Worm (Caenorhabditis elegans) whole organism, young adult: ENCODE results near the gene srh-179.

Experiments used
- F55B11.4 ChIP-seq: sonication (generic microtip); optimal IDR thresholded peaks from 2 replicates; lab custom pipeline; 2016; ENCODE audit warnings: missing compliant biosample characterization, missing genetic modification characterization, borderline replicate concordance; ENCODE audit not compliant: insufficient read depth
- K12H6.12 ChIP-seq: fragments of 200-800 bp; sonication (Bioruptor generic); optimal IDR thresholded peaks from 2 replicates; lab custom pipeline; 2018; ENCODE audit warnings: mild to moderate bottlenecking, missing genetic modification characterization, missing compliant biosample characterization
- Y56A3A.18 ChIP-seq: fragments of 200-800 bp; sonication (Bioruptor generic); IDR thresholded peaks from 2 replicates; pipeline ENCODE4 v1.3.6; 2022; ENCODE audit warnings: missing genetic modification reagents, missing genetic modification characterization, missing compliant biosample characterization
- attf-6 ChIP-seq: fragments of 200-800 bp; sonication (Bioruptor generic); IDR thresholded peaks from 2 replicates; pipeline ENCODE4 v1.3.6; 2022; ENCODE audit warnings: missing genetic modification reagents, missing genetic modification characterization, missing compliant biosample characterization
- cebp-1 ChIP-seq, 2 experiments: fragments of 200-800 bp in 1 of 2; sonication (Bioruptor generic) in 1 of 2; sonication (generic microtip) in 1 of 2; IDR thresholded peaks in 1 of 2; optimal IDR thresholded peaks in 1 of 2; 2 replicates each; pipeline versions ENCODE4 v1.3.6 to Lab custom; 2017 to 2022; ENCODE audit warnings: missing compliant biosample characterization in 2 of 2, missing genetic modification characterization in 2 of 2, mild to moderate bottlenecking in 1 of 2, missing genetic modification reagents in 1 of 2, moderate library complexity in 1 of 2
- dpff-1 ChIP-seq: sonication (generic microtip); optimal IDR thresholded peaks from 2 replicates; lab custom pipeline; 2017; ENCODE audit warnings: mild to moderate bottlenecking, missing genetic modification characterization, missing compliant biosample characterization
- nhr-179 ChIP-seq: sonication (generic microtip); optimal IDR thresholded peaks from 2 replicates; lab custom pipeline; 2016; ENCODE audit warnings: mild to moderate bottlenecking, missing genetic modification characterization, missing compliant biosample characterization
- pha-4 ChIP-seq: fragments of 150-350 bp; sonication (generic microtip); optimal IDR thresholded peaks from 2 replicates; lab custom pipeline; 2014; ENCODE audit warnings: missing biosample characterization, missing genetic modification reagents, missing genetic modification characterization
- sea-2 ChIP-seq: fragments of 200-800 bp; sonication (Bioruptor generic); IDR thresholded peaks from 2 replicates; pipeline ENCODE4 v1.3.6; 2022; ENCODE audit warnings: missing genetic modification characterization, missing compliant biosample characterization
- sptf-2 ChIP-seq: fragments of 200-800 bp; sonication (Bioruptor generic); optimal IDR thresholded peaks from 2 replicates; lab custom pipeline; 2018; ENCODE audit warnings: mild to moderate bottlenecking, missing genetic modification characterization, missing compliant biosample characterization
- unc-62 ChIP-seq: fragments of 150-350 bp; optimal IDR thresholded peaks from 2 replicates; lab custom pipeline; 2014; ENCODE audit warnings: missing biosample characterization, missing genetic modification reagents, missing genetic modification characterization

- TF ChIP-seq Y56A3A.18 (GFP tag; lab: Robert Waterston, UW) (no peak), attf-6 (no peak), unc-62 (GFP tag; lab: Kevin White, UChicago) (no peak), pha-4 (tag; lab: Kevin White, UChicago) (no peak), cebp-1 (GFP tag; IDR thresholded peaks at IDR 0.05; lab: Robert Waterston, UW) (no peak), cebp-1 (tag; optimal IDR thresholded peaks at IDR 0.05; lab: Kevin White, UChicago) (no peak), nhr-179 (tag; lab: Kevin White, UChicago) (no peak), dpff-1 (tag; lab: Kevin White, UChicago) (no peak), K12H6.12 (tag; lab: Kevin White, UChicago) (no peak), F55B11.4 (tag; lab: Kevin White, UChicago) (no peak), sea-2 (no peak), sptf-2 (GFP tag; lab: Kevin White, UChicago) (no peak)
These were observed 11.0 kb downstream of the srh-179 start, which contains the start of gene Y51A2D.18 for ce11 chrV:18487158-18487557.
